Worm (Caenorhabditis elegans): ENCODE data around the gene ctl-2.

ctl-2 gene

ce11 chrII:14250147-14250965, 51.5 kb downstream of the ctl-2 start, which contains the start of gene hmg-1.1 (continued):
- TF ChIP-seq F16B12.6 (tag; optimal IDR thresholded peaks at IDR 0.05): peak; percentile 38
- peak; percentile 87 for TF ChIP-seq fkh-8 (tag; optimal IDR thresholded peaks at IDR 0.05)
- no peak for TF ChIP-seq skn-1 (tag; optimal IDR thresholded peaks at IDR 0.05)
- TF ChIP-seq nhr-20 (tag; optimal IDR thresholded peaks at IDR 0.05): peak; percentile 68
- TF ChIP-seq mab-9 (GFP tag; IDR thresholded peaks at IDR 0.05): 0 out of 2 replicates have a peak, but pooled peaks have one; percentile 5
- TF ChIP-seq lin-39 (tag; optimal IDR thresholded peaks at IDR 0.05): no peak
- peak; percentile 18 for TF ChIP-seq irx-1 (tag; optimal IDR thresholded peaks at IDR 0.05)
- no peak for TF ChIP-seq tlp-1 (tag; optimal IDR thresholded peaks at IDR 0.05)
- TF ChIP-seq nhr-90 (tag; optimal IDR thresholded peaks at IDR 0.05; ENCODE audit: poor library complexity): peak; percentile 64
- TF ChIP-seq ceh-88 (GFP tag; IDR thresholded peaks at IDR 0.05): no peak; the same call in 1 of the 2 replicates
- TF ChIP-seq ceh-82 (tag; optimal IDR thresholded peaks at IDR 0.05): peak in 2 of 3 experiments; percentile 26 to 79
- TF ChIP-seq zag-1 (tag; optimal IDR thresholded peaks at IDR 0.05): no peak
- TF ChIP-seq hlh-4 (tag; optimal IDR thresholded peaks at IDR 0.05): no peak
- TF ChIP-seq unc-30 (tag; optimal IDR thresholded peaks at IDR 0.05): no peak
- peak; percentile 41 for TF ChIP-seq egl-13 (tag; optimal IDR thresholded peaks at IDR 0.05)
- peak; percentile 0 for TF ChIP-seq elt-2 (tag; optimal IDR thresholded peaks at IDR 0.05)
- no peak for TF ChIP-seq C34B4.2 (tag; optimal IDR thresholded peaks at IDR 0.05)
- TF ChIP-seq nhr-84 (tag; optimal IDR thresholded peaks at IDR 0.05): no peak
- no peak for TF ChIP-seq nhr-76 (tag; optimal IDR thresholded peaks at IDR 0.05)
- TF ChIP-seq nhr-12 (tag; optimal IDR thresholded peaks at IDR 0.05): no peak
- TF ChIP-seq unc-62 (GFP tag; optimal IDR thresholded peaks at IDR 0.05): no peak
- no peak for TF ChIP-seq zip-4 (GFP tag; optimal IDR thresholded peaks at IDR 0.05)
- TF ChIP-seq elt-3 (tag; optimal IDR thresholded peaks at IDR 0.05): peak in 1 of 6 experiments; percentile 26
- peak; percentile 77 for TF ChIP-seq swsn-7 (tag; optimal IDR thresholded peaks at IDR 0.05)
- no peak for TF ChIP-seq egl-27 (tag; optimal IDR thresholded peaks at IDR 0.05)
- no peak for TF ChIP-seq ama-1 (optimal IDR thresholded peaks at IDR 0.05)
- peak; percentile 54 to 64 (median 64) for TF ChIP-seq dpl-1 (GFP tag; optimal IDR thresholded peaks at IDR 0.05)
- TF ChIP-seq nhr-85 (tag): peak; percentile 14
- no peak for TF ChIP-seq pag-3 (tag; optimal IDR thresholded peaks at IDR 0.05; ENCODE audit: borderline replicate concordance, insufficient read depth)
- peak; percentile 58 for TF ChIP-seq snpc-4 (tag; optimal IDR thresholded peaks at IDR 0.05)
- peak; percentile 57 for TF ChIP-seq xbp-1 (tag; optimal IDR thresholded peaks at IDR 0.05)
- TF ChIP-seq pqm-1 (tag; optimal IDR thresholded peaks at IDR 0.05): no peak
- TF ChIP-seq efl-1 (optimal IDR thresholded peaks at IDR 0.05): peak; percentile 74 to 79
- TF ChIP-seq efl-1 (GFP tag; optimal IDR thresholded peaks at IDR 0.05 in 1 of 2): peak; percentile 47 to 94
- TF ChIP-seq unc-130 (tag; optimal IDR thresholded peaks at IDR 0.05): peak; percentile 43
- TF ChIP-seq ceh-90 (tag; optimal IDR thresholded peaks at IDR 0.05): no peak
- no peak for TF ChIP-seq vab-15 (tag; optimal IDR thresholded peaks at IDR 0.05)
- TF ChIP-seq aha-1 (tag; optimal IDR thresholded peaks at IDR 0.05): no peak
- peak; percentile 85 for TF ChIP-seq snu-23 (GFP tag; optimal IDR thresholded peaks at IDR 0.05)
- TF ChIP-seq C16A3.4 (tag; optimal IDR thresholded peaks at IDR 0.05): peak; percentile 60
- TF ChIP-seq pax-3 (tag; optimal IDR thresholded peaks at IDR 0.05): peak; percentile 10
- peak; percentile 67 for TF ChIP-seq nhr-47 (tag; optimal IDR thresholded peaks at IDR 0.05)
- peak; percentile 56 for TF ChIP-seq fos-1 (tag; optimal IDR thresholded peaks at IDR 0.05)
- TF ChIP-seq ets-5 (GFP tag; IDR thresholded peaks at IDR 0.05): no peak
- no peak for TF ChIP-seq sup-37 (GFP tag; optimal IDR thresholded peaks at IDR 0.05)
- no peak for TF ChIP-seq nhr-28 (tag; optimal IDR thresholded peaks at IDR 0.05)
- TF ChIP-seq unc-98 (GFP tag; IDR thresholded peaks at IDR 0.05): no peak; the same call in 1 of the 2 replicates
- peak; percentile 90 for TF ChIP-seq lin-14 (GFP tag; optimal IDR thresholded peaks at IDR 0.05)
- TF ChIP-seq efl-3 (GFP tag; optimal IDR thresholded peaks at IDR 0.05): no peak
- TF ChIP-seq sox-4 (tag; optimal IDR thresholded peaks at IDR 0.05): no peak
- peak; percentile 79 for TF ChIP-seq ztf-4 (tag; optimal IDR thresholded peaks at IDR 0.05)
- TF ChIP-seq fkh-4 (tag; optimal IDR thresholded peaks at IDR 0.05; ENCODE audit: borderline replicate concordance): no peak

All from whole organism, L1 larva.